Worm (Caenorhabditis elegans) whole organism, L1 larva: ENCODE results near the gene T03G6.3.
A peak's percentile ranks its signal among the peaks of the same experiment; 100 is the strongest.

ENCODE experiments used
- C04F5.9 ChIP-seq: sonication (generic microtip); optimal IDR thresholded peaks from 2 replicates; lab custom pipeline; 2016; ENCODE audit warnings: missing genetic modification characterization, missing compliant biosample characterization
- C16A3.4 ChIP-seq: fragments of 150-350 bp; optimal IDR thresholded peaks from 2 replicates; lab custom pipeline; 2014; ENCODE audit warnings: missing biosample characterization, missing genetic modification characterization
- F16B12.6 ChIP-seq: fragments of 150-350 bp; optimal IDR thresholded peaks from 2 replicates; lab custom pipeline; 2014; ENCODE audit warnings: missing biosample characterization, missing genetic modification characterization
- Y116A8C.19 ChIP-seq: sonication (generic microtip); optimal IDR thresholded peaks from 2 replicates; lab custom pipeline; 2016; ENCODE audit warnings: missing compliant biosample characterization, missing genetic modification characterization, borderline replicate concordance
- aha-1 ChIP-seq: fragments of 150-350 bp; optimal IDR thresholded peaks from 2 replicates; lab custom pipeline; 2014; ENCODE audit warnings: missing biosample characterization, missing genetic modification characterization
- ceh-8 ChIP-seq: fragments of 200-800 bp; sonication (Bioruptor generic); optimal IDR thresholded peaks from 2 replicates; lab custom pipeline; 2018; ENCODE audit warnings: mild to moderate bottlenecking, missing genetic modification characterization, moderate library complexity, missing compliant biosample characterization
- ceh-88 ChIP-seq: fragments of 200-800 bp; sonication (Bioruptor generic); IDR thresholded peaks from 2 replicates; pipeline ENCODE4 v1.3.6; 2022; ENCODE audit warnings: missing genetic modification characterization, missing compliant biosample characterization
- ceh-90 ChIP-seq: sonication (generic microtip); optimal IDR thresholded peaks from 2 replicates; lab custom pipeline; 2016; ENCODE audit warnings: missing genetic modification characterization, missing compliant biosample characterization
- ces-1 ChIP-seq: fragments of 150-350 bp; optimal IDR thresholded peaks from 2 replicates; lab custom pipeline; 2014; ENCODE audit warnings: missing biosample characterization, missing genetic modification reagents, missing genetic modification characterization
- dpl-1 ChIP-seq, 3 experiments: fragments of 150-350 bp in 2 of 3; sonication (generic microtip) in 1 of 3; optimal IDR thresholded peaks; 2 replicates each; lab custom pipeline; 2014 to 2017; ENCODE audit warnings: missing biosample characterization in 3 of 3, missing genetic modification characterization in 3 of 3, missing genetic modification reagents in 3 of 3
- efl-3 ChIP-seq: fragments of 200-800 bp; sonication (Bioruptor generic); optimal IDR thresholded peaks from 2 replicates; lab custom pipeline; 2018; ENCODE audit warnings: mild to moderate bottlenecking, missing genetic modification characterization, missing compliant biosample characterization
- egl-13 ChIP-seq: sonication (generic microtip); optimal IDR thresholded peaks from 2 replicates; lab custom pipeline; 2016; ENCODE audit warnings: missing genotype, missing genetic modification reagents, missing genetic modification characterization, missing compliant biosample characterization
- elt-2 ChIP-seq: sonication (generic microtip); optimal IDR thresholded peaks from 2 replicates; lab custom pipeline; 2016; ENCODE audit warnings: missing genetic modification characterization, mild to moderate bottlenecking, inconsistent platforms, missing compliant biosample characterization, missing genetic modification reagents
- elt-3 ChIP-seq, 6 experiments: fragments of 150-350 bp in 1 of 6; sonication (generic microtip); optimal IDR thresholded peaks; 2 replicates each; lab custom pipeline; 2017 to 2018; ENCODE audit warnings: missing biosample characterization in 6 of 6, missing genetic modification characterization in 6 of 6, inconsistent platforms in 1 of 6
- fkh-10 ChIP-seq: sonication (generic microtip); optimal IDR thresholded peaks from 2 replicates; lab custom pipeline; 2017; ENCODE audit warnings: missing biosample characterization, missing genetic modification reagents, missing genetic modification characterization
- fkh-4 ChIP-seq: sonication (generic microtip); optimal IDR thresholded peaks from 2 replicates; lab custom pipeline; 2016; ENCODE audit warnings: missing compliant biosample characterization, missing genetic modification characterization, borderline replicate concordance
- hlh-17 ChIP-seq: fragments of 200-800 bp; sonication (Bioruptor generic); optimal IDR thresholded peaks from 2 replicates; lab custom pipeline; 2018; ENCODE audit warnings: missing genetic modification characterization, mild to moderate bottlenecking, missing compliant biosample characterization, moderate library complexity, borderline replicate concordance
- hlh-4 ChIP-seq: sonication (generic microtip); optimal IDR thresholded peaks from 2 replicates; lab custom pipeline; 2016; ENCODE audit warnings: mild to moderate bottlenecking, missing genetic modification characterization, missing compliant biosample characterization
- irx-1 ChIP-seq: sonication (generic microtip); optimal IDR thresholded peaks from 2 replicates; lab custom pipeline; 2016; ENCODE audit warnings: missing genetic modification characterization, missing compliant biosample characterization
- lin-13 ChIP-seq: fragments of 150-350 bp; optimal IDR thresholded peaks from 2 replicates; lab custom pipeline; 2014; ENCODE audit warnings: missing biosample characterization, missing genetic modification reagents, missing genetic modification characterization
- lin-14 ChIP-seq: fragments of 200-800 bp; sonication (Bioruptor generic); optimal IDR thresholded peaks from 2 replicates; lab custom pipeline; 2018; ENCODE audit warnings: mild to moderate bottlenecking, missing genetic modification characterization, moderate library complexity, missing compliant biosample characterization
- lin-35 ChIP-seq, 2 experiments: fragments of 150-350 bp; optimal IDR thresholded peaks; 2 replicates each; lab custom pipeline; 2014; ENCODE audit warnings: missing biosample characterization in 2 of 2, missing genetic modification characterization in 2 of 2, missing genetic modification reagents in 2 of 2
- lir-3 ChIP-seq: sonication (generic microtip); optimal IDR thresholded peaks from 2 replicates; lab custom pipeline; 2016; ENCODE audit warnings: mild to moderate bottlenecking, missing genetic modification characterization, moderate library complexity, missing compliant biosample characterization; ENCODE audit not compliant: poor library complexity
- lsy-2 ChIP-seq, 2 experiments: fragments of 150-350 bp; optimal IDR thresholded peaks; 2 replicates each; lab custom pipeline; 2014; ENCODE audit warnings: missing biosample characterization in 2 of 2, missing genetic modification characterization in 2 of 2
- mdl-1 ChIP-seq, 2 experiments: fragments of 150-350 bp; optimal IDR thresholded peaks; 2 replicates each; lab custom pipeline; 2014 to 2017; ENCODE audit warnings: missing biosample characterization in 2 of 2, missing genetic modification characterization in 2 of 2, inconsistent platforms in 1 of 2
- mep-1 ChIP-seq: fragments of 150-350 bp; optimal IDR thresholded peaks from 2 replicates; lab custom pipeline; 2014; ENCODE audit warnings: missing biosample characterization, missing genetic modification characterization
- nhr-12 ChIP-seq: sonication (generic microtip); optimal IDR thresholded peaks from 2 replicates; lab custom pipeline; 2017; ENCODE audit warnings: missing biosample characterization, missing genetic modification characterization
- nhr-20 ChIP-seq: sonication (generic microtip); optimal IDR thresholded peaks from 2 replicates; lab custom pipeline; 2016; ENCODE audit warnings: mild to moderate bottlenecking, missing genetic modification characterization, missing compliant biosample characterization
- nhr-28 ChIP-seq: fragments of 150-350 bp; optimal IDR thresholded peaks from 2 replicates; lab custom pipeline; 2014; ENCODE audit warnings: missing biosample characterization, missing genetic modification characterization
- nhr-47 ChIP-seq: sonication (generic microtip); optimal IDR thresholded peaks from 2 replicates; lab custom pipeline; 2016; ENCODE audit warnings: mild to moderate bottlenecking, missing genetic modification characterization, moderate library complexity, missing compliant biosample characterization
- nhr-71 ChIP-seq: sonication (generic microtip); optimal IDR thresholded peaks from 2 replicates; lab custom pipeline; 2016; ENCODE audit warnings: mild to moderate bottlenecking, missing genetic modification characterization, moderate library complexity, missing compliant biosample characterization
- nhr-77 ChIP-seq: fragments of 150-350 bp; optimal IDR thresholded peaks from 2 replicates; lab custom pipeline; 2014; ENCODE audit warnings: missing biosample characterization, missing genetic modification characterization
- nhr-85 ChIP-seq: sonication (generic microtip); peaks from one replicate; lab custom pipeline; 2016; ENCODE audit warnings: missing genetic modification characterization, inconsistent platforms, missing compliant biosample characterization
- pag-3 ChIP-seq: sonication (generic microtip); optimal IDR thresholded peaks from 2 replicates; lab custom pipeline; 2017; ENCODE audit warnings: missing genetic modification characterization, mild to moderate bottlenecking, missing compliant biosample characterization, antibody characterized with exemption, borderline replicate concordance; ENCODE audit not compliant: insufficient read depth
- pax-3 ChIP-seq: fragments of 200-800 bp; sonication (Bioruptor generic); optimal IDR thresholded peaks from 2 replicates; lab custom pipeline; 2018; ENCODE audit warnings: mild to moderate bottlenecking, missing genetic modification characterization, moderate library complexity, missing compliant biosample characterization
- rnt-1 ChIP-seq: sonication (generic microtip); optimal IDR thresholded peaks from 2 replicates; lab custom pipeline; 2016; ENCODE audit warnings: mild to moderate bottlenecking, missing genetic modification characterization, moderate library complexity, missing compliant biosample characterization
- skn-1 ChIP-seq: fragments of 150-350 bp; optimal IDR thresholded peaks from 2 replicates; lab custom pipeline; 2014; ENCODE audit warnings: missing biosample characterization, missing genetic modification characterization
- snpc-4 ChIP-seq: fragments of 150-350 bp; optimal IDR thresholded peaks from 2 replicates; lab custom pipeline; 2014; ENCODE audit warnings: missing biosample characterization, missing genetic modification characterization
- snu-23 ChIP-seq: sonication (generic microtip); optimal IDR thresholded peaks from 2 replicates; lab custom pipeline; 2016; ENCODE audit warnings: missing genetic modification characterization, missing compliant biosample characterization
- sptf-1 ChIP-seq: fragments of 150-350 bp; optimal IDR thresholded peaks from 2 replicates; lab custom pipeline; 2014; ENCODE audit warnings: missing biosample characterization, missing genetic modification characterization
- sup-37 ChIP-seq: fragments of 200-800 bp; sonication (Bioruptor generic); optimal IDR thresholded peaks from 2 replicates; lab custom pipeline; 2018; ENCODE audit warnings: mild to moderate bottlenecking, missing genetic modification characterization, missing compliant biosample characterization
- tbx-2 ChIP-seq: sonication (generic microtip); optimal IDR thresholded peaks from 2 replicates; lab custom pipeline; 2016; ENCODE audit warnings: missing genetic modification characterization, missing compliant biosample characterization
- tlp-1 ChIP-seq: fragments of 150-350 bp; optimal IDR thresholded peaks from 2 replicates; lab custom pipeline; 2014; ENCODE audit warnings: missing biosample characterization, missing genetic modification characterization
- unc-130 ChIP-seq: fragments of 150-350 bp; optimal IDR thresholded peaks from 2 replicates; lab custom pipeline; 2017; ENCODE audit warnings: missing biosample characterization, missing genetic modification characterization, inconsistent platforms
- unc-62 ChIP-seq: fragments of 150-350 bp; optimal IDR thresholded peaks from 2 replicates; lab custom pipeline; 2014; ENCODE audit warnings: missing biosample characterization, missing genetic modification reagents, missing genetic modification characterization
- unc-86 ChIP-seq: sonication (generic microtip); optimal IDR thresholded peaks from 2 replicates; lab custom pipeline; 2016; ENCODE audit warnings: missing genetic modification characterization, missing compliant biosample characterization
- unc-98 ChIP-seq: fragments of 200-800 bp; sonication (Bioruptor generic); IDR thresholded peaks from 2 replicates; pipeline ENCODE4 v1.3.6; 2022; ENCODE audit warnings: missing genetic modification characterization, missing compliant biosample characterization
- vab-15 ChIP-seq: sonication (generic microtip); optimal IDR thresholded peaks from 2 replicates; lab custom pipeline; 2017; ENCODE audit warnings: missing genotype, mild to moderate bottlenecking, missing genetic modification characterization, missing compliant biosample characterization
- zag-1 ChIP-seq: fragments of 150-350 bp; optimal IDR thresholded peaks from 2 replicates; lab custom pipeline; 2014; ENCODE audit warnings: missing biosample characterization, missing genetic modification characterization
- ztf-4 ChIP-seq: fragments of 150-350 bp; optimal IDR thresholded peaks from 2 replicates; lab custom pipeline; 2014; ENCODE audit warnings: missing biosample characterization, missing genetic modification characterization

Gene T03G6.3

DNA sequence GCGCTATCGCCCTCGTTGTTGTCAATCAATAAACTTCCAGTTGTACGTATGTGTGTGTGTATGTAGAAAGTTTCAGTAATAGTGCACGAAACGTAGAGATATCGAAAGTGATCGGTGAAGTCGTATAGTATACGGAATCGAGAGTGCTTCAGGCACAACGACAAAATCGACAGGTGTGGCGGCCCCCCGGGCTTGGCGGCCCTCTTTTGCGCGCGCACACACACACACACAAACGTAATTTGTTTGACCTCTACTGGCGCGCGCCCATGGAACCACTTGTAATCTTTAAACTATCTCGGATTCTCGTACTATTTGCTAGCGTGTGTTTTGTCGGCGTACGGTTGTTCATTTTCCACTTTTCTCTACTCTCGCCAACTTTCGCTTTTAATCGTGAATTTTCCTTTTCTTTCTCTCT is 23.9 kb downstream of the T03G6.3 start (continued):
- TF ChIP-seq lsy-2 (tag; optimal IDR thresholded peaks at IDR 0.05; lab: Kevin White, UChicago) (peak; percentile 28 to 55), nhr-20 (tag; lab: Kevin White, UChicago) (peak; percentile 88), nhr-28 (no peak), nhr-47 (peak; percentile 53), aha-1 (tag; lab: Kevin White, UChicago) (no peak)

DNA sequence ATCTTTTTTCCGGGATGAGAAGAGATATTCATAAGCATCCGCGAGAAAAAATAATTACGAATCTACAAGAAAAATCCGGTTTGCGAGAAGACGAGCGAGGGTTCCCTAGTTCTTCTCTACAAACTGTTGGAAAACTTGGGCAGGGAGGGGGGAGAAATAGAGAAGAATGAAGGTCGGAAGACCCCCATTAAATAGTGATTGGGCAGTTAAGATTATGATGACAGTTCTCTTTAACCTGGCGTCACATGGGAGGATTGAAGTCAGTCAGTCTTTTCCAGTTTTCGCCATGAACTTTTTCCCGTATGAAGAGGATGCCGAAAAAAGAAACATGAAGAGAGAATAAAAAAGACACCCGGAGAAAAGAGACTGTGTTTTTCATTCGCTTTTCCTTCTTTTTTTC is 24.7 kb downstream of the T03G6.3 start:
- TF ChIP-seq mep-1 (tag; lab: Kevin White, UChicago) (peak; percentile 21), sup-37 (GFP tag; lab: Kevin White, UChicago) (no peak), nhr-77 (tag; lab: Kevin White, UChicago) (no peak), unc-98 (no peak), nhr-71 (tag; lab: Kevin White, UChicago) (peak; percentile 15), F16B12.6 (tag; lab: Kevin White, UChicago) (no peak), fkh-10 (no peak), vab-15 (tag; lab: Kevin White, UChicago) (peak; percentile 43), egl-13 (tag; lab: Kevin White, UChicago) (no peak), unc-130 (tag; lab: Kevin White, UChicago) (peak; percentile 23), lir-3 (tag; lab: Kevin White, UChicago) (no peak), elt-2 (no peak), nhr-12 (no peak), irx-1 (tag; lab: Kevin White, UChicago) (no peak), C04F5.9 (tag; lab: Kevin White, UChicago) (no peak), nhr-28 (no peak), hlh-4 (tag; lab: Kevin White, UChicago) (no peak), nhr-85 (tag; lab: Kevin White, UChicago) (peak; percentile 83), dpl-1 (GFP tag; optimal IDR thresholded peaks at IDR 0.05; lab: Kevin White, UChicago) (no peak), snu-23 (GFP tag; lab: Kevin White, UChicago) (peak; percentile 41), lin-14 (GFP tag; lab: Kevin White, UChicago) (peak; percentile 64), zag-1 (tag; lab: Kevin White, UChicago) (no peak), efl-3 (GFP tag; lab: Kevin White, UChicago) (no peak), mdl-1 (tag; optimal IDR thresholded peaks at IDR 0.05; lab: Kevin White, UChicago) (peak in 1 of 2 experiments; percentile 39), nhr-20 (tag; lab: Kevin White, UChicago) (peak; percentile 63), fkh-4 (tag; lab: Kevin White, UChicago) (no peak), unc-86 (tag; lab: Kevin White, UChicago) (no peak), lsy-2 (tag; optimal IDR thresholded peaks at IDR 0.05; lab: Kevin White, UChicago) (peak in 1 of 2 experiments; percentile 34), lin-35 (GFP tag; optimal IDR thresholded peaks at IDR 0.05; lab: Kevin White, UChicago) (peak in 1 of 2 experiments; percentile 55), tlp-1 (no peak), elt-3 (tag; optimal IDR thresholded peaks at IDR 0.05; lab: Kevin White, UChicago) (peak in 1 of 6 experiments; percentile 76), ceh-8 (GFP tag; lab: Kevin White, UChicago) (no peak), pax-3 (tag; lab: Kevin White, UChicago) (no peak), sptf-1 (tag; lab: Kevin White, UChicago) (no peak), ceh-90 (no peak), snpc-4 (tag; lab: Kevin White, UChicago) (no peak), hlh-17 (GFP tag; lab: Kevin White, UChicago) (no peak), ceh-88 (GFP tag; lab: Robert Waterston, UW) (no peak), Y116A8C.19 (tag; lab: Kevin White, UChicago) (no peak), skn-1 (tag; lab: Kevin White, UChicago) (peak; percentile 36), rnt-1 (tag; lab: Kevin White, UChicago) (no peak), pag-3 (tag; lab: Kevin White, UChicago) (no peak), tbx-2 (tag; lab: Kevin White, UChicago) (no peak), lin-13 (no peak), ces-1 (no peak), C16A3.4 (peak; percentile 5), nhr-47 (no peak), unc-62 (GFP tag; lab: Kevin White, UChicago) (no peak), ztf-4 (tag; lab: Kevin White, UChicago) (peak; percentile 3)
